Fruit fly (Drosophila melanogaster): ENCODE data around the gene Hsp22.

- TF ChIP-seq Met (GFP tag; optimal IDR thresholded peaks at IDR 0.05): no peak
- no peak for TF ChIP-seq Lpt (GFP tag; optimal IDR thresholded peaks at IDR 0.05)
- TF ChIP-seq CG9139 (GFP tag; optimal IDR thresholded peaks at IDR 0.05): no peak
- TF ChIP-seq Hr4 (GFP tag; optimal IDR thresholded peaks at IDR 0.05): no peak
These were observed 27.1 kb downstream of the Hsp22 start for dm6 chr3L:9399855-9400254.
